Fruit fly (Drosophila melanogaster): Measurements from ENCODE around the gene CG31676.

CG31676 gene

DNA sequence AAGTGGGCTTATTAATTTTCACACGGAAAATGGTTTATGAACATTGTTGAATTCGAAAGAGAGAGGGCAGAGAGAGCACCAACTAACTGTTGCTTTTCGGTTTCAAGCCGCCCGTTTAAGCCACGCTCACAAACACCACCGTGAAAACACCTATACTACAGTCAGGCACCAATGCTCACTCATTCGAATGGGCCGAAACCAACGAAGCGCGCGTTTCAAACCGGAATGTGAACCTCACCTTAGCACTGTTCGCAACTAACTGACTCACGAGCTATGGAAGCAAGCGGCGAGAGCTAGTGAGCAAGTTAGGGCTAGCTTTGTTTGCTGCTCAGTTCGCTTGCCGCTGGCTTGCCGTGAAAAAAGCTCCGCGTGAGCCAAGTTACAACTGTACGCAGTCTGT lies 46.7 kb upstream of the CG31676 start (continued):
- no peak for TF ChIP-seq CG13296 (GFP tag; optimal IDR thresholded peaks at IDR 0.05)
- no peak for TF ChIP-seq CG6854 (GFP tag; optimal IDR thresholded peaks at IDR 0.05)
- 0 out of 2 replicates have a peak, but pooled peaks have one; percentile 31 for TF ChIP-seq nerfin-2 (GFP tag; IDR thresholded peaks at IDR 0.05; ENCODE audit: partially characterized antibody)
- no peak for TF ChIP-seq psq (GFP tag; optimal IDR thresholded peaks at IDR 0.05)
- no peak for TF ChIP-seq CG31441 (GFP tag; IDR thresholded peaks at IDR 0.05)
- no peak for TF ChIP-seq stc (GFP tag; IDR thresholded peaks at IDR 0.05)
- TF ChIP-seq CG11093 (GFP tag; IDR thresholded peaks at IDR 0.05) = no peak
- TF ChIP-seq tna (GFP tag; IDR thresholded peaks at IDR 0.05; ENCODE audit: partially characterized antibody) = peak; percentile 49; the same call in 1 of the 2 replicates
- no peak for TF ChIP-seq CG1024 (GFP tag; IDR thresholded peaks at IDR 0.05)
- peak; percentile 42 for TF ChIP-seq CG13287 (GFP tag; IDR thresholded peaks at IDR 0.05; ENCODE audit: partially characterized antibody)
- no peak for TF ChIP-seq dysf (GFP tag; IDR thresholded peaks at IDR 0.05)
- no peak for TF ChIP-seq Antp (GFP tag; optimal IDR thresholded peaks at IDR 0.05)
- TF ChIP-seq CG7839 (tag; optimal IDR thresholded peaks at IDR 0.05) = no peak
- TF ChIP-seq ase (GFP tag; IDR thresholded peaks at IDR 0.05) = no peak
- no peak for TF ChIP-seq CG11247 (GFP tag; IDR thresholded peaks at IDR 0.05)
- TF ChIP-seq gsb-n (tag; optimal IDR thresholded peaks at IDR 0.05) = no peak
- TF ChIP-seq emc (GFP tag; optimal IDR thresholded peaks at IDR 0.05) = no peak
- TF ChIP-seq CG6683 (GFP tag; optimal IDR thresholded peaks at IDR 0.05) = no peak
- TF ChIP-seq cg (GFP tag; optimal IDR thresholded peaks at IDR 0.05) = peak; percentile 74
- no peak for TF ChIP-seq CG12744 (GFP tag; optimal IDR thresholded peaks at IDR 0.05)
- no peak for TF ChIP-seq Atf3 (GFP tag; optimal IDR thresholded peaks at IDR 0.05)
- no peak for TF ChIP-seq slp2 (GFP tag; optimal IDR thresholded peaks at IDR 0.05)
- no peak for TF ChIP-seq br (optimal IDR thresholded peaks at IDR 0.05)
- no peak for TF ChIP-seq CG31224 (GFP tag; IDR thresholded peaks at IDR 0.05)
- TF ChIP-seq bbx (GFP tag; IDR thresholded peaks at IDR 0.05; ENCODE audit: partially characterized antibody) = peak; percentile 54
- TF ChIP-seq CG12236 (GFP tag; optimal IDR thresholded peaks at IDR 0.05) = no peak
- no peak for TF ChIP-seq CG4707 (GFP tag; optimal IDR thresholded peaks at IDR 0.05)
- TF ChIP-seq gt (GFP tag; IDR thresholded peaks at IDR 0.05) = no peak
- TF ChIP-seq Fer3 (tag; optimal IDR thresholded peaks at IDR 0.05) = peak; percentile 26
- no peak for TF ChIP-seq Neu2 (GFP tag; optimal IDR thresholded peaks at IDR 0.05; ENCODE audit: borderline replicate concordance)
- peak; percentile 40 for TF ChIP-seq nom (GFP tag; optimal IDR thresholded peaks at IDR 0.05)
- TF ChIP-seq Rfx (GFP tag; IDR thresholded peaks at IDR 0.05) = no peak; the same call in 1 of the 2 replicates
- peak; percentile 35; the same call in 1 of the 2 replicates for TF ChIP-seq vvl (GFP tag; IDR thresholded peaks at IDR 0.05)
- TF ChIP-seq CG10543 (GFP tag; optimal IDR thresholded peaks at IDR 0.05) = peak; percentile 57
- no peak for TF ChIP-seq insv (GFP tag; optimal IDR thresholded peaks at IDR 0.05)
- no peak for TF ChIP-seq so (GFP tag; IDR thresholded peaks at IDR 0.05)
- no peak for TF ChIP-seq run (tag; optimal IDR thresholded peaks at IDR 0.05)
- no peak for TF ChIP-seq az2 (GFP tag; optimal IDR thresholded peaks at IDR 0.05)
- no peak for TF ChIP-seq Meics (GFP tag; optimal IDR thresholded peaks at IDR 0.05)
- no peak for TF ChIP-seq CG17186 (GFP tag; optimal IDR thresholded peaks at IDR 0.05)
- peak; percentile 18 for TF ChIP-seq wek (GFP tag; optimal IDR thresholded peaks at IDR 0.05)
- peak; percentile 85 for TF ChIP-seq Jarid2 (GFP tag; optimal IDR thresholded peaks at IDR 0.05)
- TF ChIP-seq Lpt (GFP tag; optimal IDR thresholded peaks at IDR 0.05) = no peak
- no peak for TF ChIP-seq klu (GFP tag; IDR thresholded peaks at IDR 0.05)
- TF ChIP-seq Vsx1 (GFP tag; optimal IDR thresholded peaks at IDR 0.05) = no peak
- TF ChIP-seq zen2 (GFP tag; IDR thresholded peaks at IDR 0.05; ENCODE audit: partially characterized antibody) = no peak
- TF ChIP-seq esg (GFP tag; conservative IDR thresholded peaks at IDR 0.05) = no peak
- no peak for TF ChIP-seq Hr3 (GFP tag; optimal IDR thresholded peaks at IDR 0.05)
- no peak for TF ChIP-seq CG10209 (GFP tag; optimal IDR thresholded peaks at IDR 0.05)
- no peak for TF ChIP-seq CG10274 (GFP tag; optimal IDR thresholded peaks at IDR 0.05)
- TF ChIP-seq CG1832 (GFP tag; optimal IDR thresholded peaks at IDR 0.05) = no peak
- TF ChIP-seq CG10654 (GFP tag; optimal IDR thresholded peaks at IDR 0.05) = no peak

Data from whole organism, embryonic.